Fruit fly (Drosophila melanogaster) whole organism, embryonic: ENCODE results near the gene SmD1.

Source experiments
- Abd-B ChIP-seq: fragments of 200-800 bp; sonication (Bioruptor generic); optimal IDR thresholded peaks from 2 replicates; lab custom pipeline; 2018; ENCODE audit warnings: missing biosample characterization, mild to moderate bottlenecking, missing genetic modification characterization, moderate library complexity
- CG10274 ChIP-seq: fragments of 200-800 bp; sonication (Bioruptor generic); optimal IDR thresholded peaks from 3 replicates; lab custom pipeline; 2017; ENCODE audit warnings: missing biosample characterization, mild to moderate bottlenecking, missing genetic modification characterization
- CG10366 ChIP-seq: fragments of 200-800 bp; sonication (Bioruptor generic); IDR thresholded peaks from 2 replicates; pipeline ENCODE4 v1.3.6; 2022; ENCODE audit warnings: missing biosample characterization, missing genetic modification characterization
- CG11504 ChIP-seq: fragments of 200-800 bp; sonication (Bioruptor generic); optimal IDR thresholded peaks from 3 replicates; lab custom pipeline; 2019; ENCODE audit warnings: missing biosample characterization, mild to moderate bottlenecking, missing genetic modification characterization, moderate library complexity
- CG12071 ChIP-seq: fragments of 200-800 bp; sonication (Bioruptor generic); optimal IDR thresholded peaks from 3 replicates; lab custom pipeline; 2018; ENCODE audit warnings: missing biosample characterization, mild to moderate bottlenecking, missing genetic modification characterization
- CG12299 ChIP-seq: fragments of 200-800 bp; sonication (Bioruptor generic); optimal IDR thresholded peaks from 2 replicates; lab custom pipeline; 2018; ENCODE audit warnings: missing biosample characterization, mild to moderate bottlenecking, missing genetic modification characterization
- CG13775 ChIP-seq: fragments of 200-800 bp; sonication (Bioruptor generic); optimal IDR thresholded peaks from 3 replicates; lab custom pipeline; 2017; ENCODE audit warnings: missing biosample characterization, mild to moderate bottlenecking, missing genetic modification characterization
- CG14050 ChIP-seq: fragments of 200-800 bp; sonication (Bioruptor generic); IDR thresholded peaks from 3 replicates; pipeline ENCODE4 v1.3.6; 2022; ENCODE audit warnings: missing biosample characterization, missing genetic modification characterization
- CG14965 ChIP-seq: fragments of 200-800 bp; sonication (Bioruptor generic); optimal IDR thresholded peaks from 2 replicates; lab custom pipeline; 2016; ENCODE audit warnings: missing biosample characterization, missing genetic modification characterization, borderline replicate concordance
- CG16863 ChIP-seq: fragments of 200-800 bp; sonication (Bioruptor generic); optimal IDR thresholded peaks from 3 replicates; lab custom pipeline; 2016; ENCODE audit warnings: missing biosample characterization, missing genetic modification characterization
- CG1792 ChIP-seq: fragments of 200-800 bp; sonication (Bioruptor generic); optimal IDR thresholded peaks from 2 replicates; lab custom pipeline; 2016; ENCODE audit warnings: missing biosample characterization, missing genetic modification characterization
- CG18764 ChIP-seq: fragments of 200-800 bp; sonication (Bioruptor generic); optimal IDR thresholded peaks from 3 replicates; lab custom pipeline; 2016; ENCODE audit warnings: missing biosample characterization, missing genetic modification characterization
- CG2120 ChIP-seq: fragments of 200-800 bp; sonication (Bioruptor generic); optimal IDR thresholded peaks from 3 replicates; lab custom pipeline; 2016; ENCODE audit warnings: missing biosample characterization, missing genetic modification characterization
- CG32772 ChIP-seq: fragments of 200-800 bp; sonication (Bioruptor generic); IDR thresholded peaks from 2 replicates; pipeline ENCODE4 v1.3.6; 2022; ENCODE audit warnings: missing biosample characterization, missing genetic modification characterization
- CG34422 ChIP-seq: fragments of 200-800 bp; sonication (Bioruptor generic); IDR thresholded peaks from 3 replicates; pipeline ENCODE4 v1.3.6; 2022; ENCODE audit warnings: missing biosample characterization, missing genetic modification characterization
- CG4328 ChIP-seq: fragments of 200-800 bp; sonication (Bioruptor generic); optimal IDR thresholded peaks from 3 replicates; lab custom pipeline; 2017; ENCODE audit warnings: missing biosample characterization, missing genetic modification reagents, missing genetic modification characterization
- CG4617 ChIP-seq: fragments of 200-800 bp; sonication (Bioruptor generic); optimal IDR thresholded peaks from 3 replicates; lab custom pipeline; 2016; ENCODE audit warnings: missing biosample characterization, missing genetic modification characterization, borderline replicate concordance
- CG6854 ChIP-seq: fragments of 200-800 bp; sonication (Bioruptor generic); optimal IDR thresholded peaks from 3 replicates; lab custom pipeline; 2017; ENCODE audit warnings: missing biosample characterization, mild to moderate bottlenecking, missing genetic modification characterization
- CG9437 ChIP-seq: fragments of 200-800 bp; sonication (Bioruptor generic); optimal IDR thresholded peaks from 2 replicates; lab custom pipeline; 2018; ENCODE audit warnings: missing biosample characterization, mild to moderate bottlenecking, missing genetic modification characterization
- CG9727 ChIP-seq: fragments of 200-800 bp; sonication (Bioruptor generic); optimal IDR thresholded peaks from 3 replicates; lab custom pipeline; 2017; ENCODE audit warnings: missing biosample characterization, mild to moderate bottlenecking, missing genetic modification characterization
- CHES-1-like ChIP-seq: fragments of 200-800 bp; sonication (Bioruptor generic); optimal IDR thresholded peaks from 2 replicates; lab custom pipeline; 2016; ENCODE audit warnings: missing biosample characterization, missing genetic modification characterization
- D19A ChIP-seq: fragments of 200-800 bp; optimal IDR thresholded peaks from 3 replicates; lab custom pipeline; 2019; ENCODE audit warnings: missing biosample characterization, mild to moderate bottlenecking, missing genetic modification characterization, moderate library complexity
- Dbx ChIP-seq: fragments of 200-800 bp; sonication (Bioruptor generic); IDR thresholded peaks from 3 replicates; pipeline ENCODE4 v1.3.6; 2022; ENCODE audit warnings: missing biosample characterization, missing genetic modification characterization
- Drgx ChIP-seq: fragments of 200-800 bp; sonication (Bioruptor generic); IDR thresholded peaks from 2 replicates; pipeline ENCODE4 v1.3.6; 2022; ENCODE audit warnings: missing biosample characterization, missing genetic modification characterization
- HLHmδ ChIP-seq: fragments of 200-800 bp; sonication (Bioruptor generic); optimal IDR thresholded peaks from 2 replicates; lab custom pipeline; 2018; ENCODE audit warnings: missing biosample characterization, mild to moderate bottlenecking, missing genetic modification characterization, moderate library complexity
- MESR4 ChIP-seq: fragments of 200-800 bp; sonication (Bioruptor generic); optimal IDR thresholded peaks from 2 replicates; lab custom pipeline; 2018; ENCODE audit warnings: missing biosample characterization, mild to moderate bottlenecking, missing genetic modification characterization, moderate library complexity
- NK7.1 ChIP-seq: fragments of 200-800 bp; sonication (Bioruptor generic); optimal IDR thresholded peaks from 3 replicates; lab custom pipeline; 2016; ENCODE audit warnings: missing biosample characterization, missing genetic modification characterization
- Pdp1 ChIP-seq, 2 experiments: fragments of 200-800 bp; sonication (Bioruptor generic); optimal IDR thresholded peaks; 3 replicates each; lab custom pipeline; 2016; ENCODE audit warnings: missing biosample characterization in 2 of 2, missing genetic modification characterization in 2 of 2, mild to moderate bottlenecking in 1 of 2, moderate library complexity in 1 of 2
- Trl ChIP-seq, 3 experiments: fragments of >200 bp in 2 of 3; fragments of 200-800 bp in 1 of 3; sonication (Bioruptor generic) in 1 of 3; optimal IDR thresholded peaks; 2 replicates in 1 of 3; 3 replicates in 2 of 3; lab custom pipeline; 2016 to 2017; ENCODE audit warnings: missing biosample characterization in 1 of 3, missing genetic modification characterization in 1 of 3
- Vsx1 ChIP-seq: fragments of 200-800 bp; sonication (Bioruptor generic); optimal IDR thresholded peaks from 2 replicates; lab custom pipeline; 2017; ENCODE audit warnings: missing biosample characterization, mild to moderate bottlenecking, missing genetic modification characterization, missing genetic modification reagents
- Xbp1 ChIP-seq: fragments of 200-800 bp; sonication (Bioruptor generic); optimal IDR thresholded peaks from 3 replicates; lab custom pipeline; 2016; ENCODE audit warnings: missing biosample characterization, mild to moderate bottlenecking, missing genetic modification characterization
- Xrp1 ChIP-seq: fragments of 200-800 bp; sonication (Bioruptor generic); IDR thresholded peaks from 2 replicates; pipeline ENCODE4 v1.3.6; 2022; ENCODE audit warnings: missing biosample characterization, missing genetic modification characterization
- YL-1 ChIP-seq: fragments of 200-800 bp; sonication (Bioruptor generic); optimal IDR thresholded peaks from 3 replicates; lab custom pipeline; 2017; ENCODE audit warnings: missing biosample characterization, mild to moderate bottlenecking, missing genetic modification characterization
- bbx ChIP-seq: fragments of 200-800 bp; sonication (Bioruptor generic); IDR thresholded peaks from 2 replicates; pipeline ENCODE4 v1.3.6; 2022; ENCODE audit warnings: missing biosample characterization, missing genetic modification characterization; ENCODE audit not compliant: partially characterized antibody
- cas ChIP-seq: fragments of 200-800 bp; sonication (Bioruptor generic); IDR thresholded peaks from 2 replicates; pipeline ENCODE4 v1.3.6; 2022; ENCODE audit warnings: missing biosample characterization, missing genetic modification characterization
- emc ChIP-seq: fragments of 200-800 bp; sonication (Bioruptor generic); optimal IDR thresholded peaks from 2 replicates; lab custom pipeline; 2016; ENCODE audit warnings: missing biosample characterization, missing genetic modification characterization
- ems ChIP-seq: fragments of 200-800 bp; sonication (Bioruptor generic); optimal IDR thresholded peaks from 3 replicates; lab custom pipeline; 2016; ENCODE audit warnings: missing biosample characterization, missing genetic modification characterization
- fru ChIP-seq: fragments of >200 bp; optimal IDR thresholded peaks from 2 replicates; lab custom pipeline; 2017
- ham ChIP-seq: fragments of 200-800 bp; sonication (Bioruptor generic); IDR thresholded peaks from 2 replicates; pipeline ENCODE4 v1.3.6; 2022; ENCODE audit warnings: missing biosample characterization, missing genetic modification characterization
- hbn ChIP-seq: fragments of 200-800 bp; sonication (Bioruptor generic); IDR thresholded peaks from 2 replicates; pipeline ENCODE4 v1.3.6; 2022; ENCODE audit warnings: missing biosample characterization, missing genetic modification characterization; ENCODE audit not compliant: partially characterized antibody
- inv ChIP-seq: fragments of 200-800 bp; sonication (Bioruptor generic); IDR thresholded peaks from 2 replicates; pipeline ENCODE4 v1.3.6; 2022; ENCODE audit warnings: missing biosample characterization, missing genetic modification characterization; ENCODE audit not compliant: partially characterized antibody
- ken ChIP-seq: fragments of 200-800 bp; sonication (Bioruptor generic); IDR thresholded peaks from 3 replicates; pipeline ENCODE4 v1.3.6; 2022; ENCODE audit warnings: missing biosample characterization, missing genetic modification characterization
- lbe ChIP-seq: fragments of 200-800 bp; sonication (Bioruptor generic); optimal IDR thresholded peaks from 2 replicates; lab custom pipeline; 2016; ENCODE audit warnings: missing biosample characterization, mild to moderate bottlenecking, missing genetic modification characterization
- lilli ChIP-seq: fragments of 200-800 bp; sonication (Bioruptor generic); optimal IDR thresholded peaks from 3 replicates; lab custom pipeline; 2016; ENCODE audit warnings: missing biosample characterization, missing genetic modification characterization
- odd ChIP-seq: fragments of 200-800 bp; sonication (Bioruptor generic); optimal IDR thresholded peaks from 2 replicates; lab custom pipeline; 2017; ENCODE audit warnings: missing biosample characterization, mild to moderate bottlenecking, missing genetic modification characterization
- pzg ChIP-seq: fragments of 200-800 bp; sonication (Bioruptor generic); optimal IDR thresholded peaks from 3 replicates; lab custom pipeline; 2018; ENCODE audit warnings: missing biosample characterization, mild to moderate bottlenecking, missing genetic modification characterization, moderate library complexity
- sens ChIP-seq: fragments of 200-800 bp; sonication (Bioruptor generic); peaks from one replicate; lab custom pipeline; 2016; ENCODE audit warnings: missing biosample characterization, missing genetic modification characterization
- stwl ChIP-seq: fragments of 200-800 bp; sonication (Bioruptor generic); optimal IDR thresholded peaks from 3 replicates; lab custom pipeline; 2018; ENCODE audit warnings: missing biosample characterization, mild to moderate bottlenecking, missing genetic modification characterization, moderate library complexity
- trem ChIP-seq: fragments of 200-800 bp; optimal IDR thresholded peaks from 3 replicates; lab custom pipeline; 2019; ENCODE audit warnings: missing biosample characterization, mild to moderate bottlenecking, missing genetic modification characterization, moderate library complexity
- unc-4 ChIP-seq: fragments of 200-800 bp; sonication (Bioruptor generic); IDR thresholded peaks from 2 replicates; pipeline ENCODE4 v1.3.6; 2022; ENCODE audit warnings: missing biosample characterization, missing genetic modification characterization; ENCODE audit not compliant: partially characterized antibody
- vvl ChIP-seq: fragments of 200-800 bp; sonication (Bioruptor generic); IDR thresholded peaks from 2 replicates; pipeline ENCODE4 v1.3.6; 2022; ENCODE audit warnings: missing biosample characterization, missing genetic modification characterization

Gene SmD1

DNA sequence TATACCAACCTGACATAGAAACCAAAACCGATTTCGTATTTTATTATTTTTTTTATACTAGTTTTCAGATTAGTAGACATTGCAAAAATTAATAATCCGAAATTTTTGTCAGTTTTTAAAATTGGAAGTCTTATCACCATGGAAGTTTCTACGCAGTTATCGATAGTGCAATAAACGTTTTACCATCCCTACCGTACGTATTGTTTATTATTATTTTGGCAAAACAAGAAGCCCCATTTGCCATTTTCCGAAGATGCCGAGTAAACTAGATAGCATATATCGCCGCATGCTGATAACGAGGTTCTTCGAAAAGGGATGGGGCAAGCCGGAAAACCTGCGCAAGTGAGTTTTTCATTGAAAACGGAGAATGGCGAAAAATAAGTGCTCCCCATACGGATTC is 7.2 kb upstream of the SmD1 start, which contains the start of gene CG32112 (continued):
- TF ChIP-seq CG10366 (GFP tag; lab: Robert Waterston, UW): no peak
- TF ChIP-seq CG12299: no peak
- no peak for TF ChIP-seq CG32772 (GFP tag; lab: Robert Waterston, UW)
- TF ChIP-seq Vsx1 (GFP tag; lab: Kevin White, UChicago): no peak
- TF ChIP-seq CG2120 (GFP tag; lab: Kevin White, UChicago): peak; percentile 35
- TF ChIP-seq odd (GFP tag; lab: Kevin White, UChicago): no peak
- peak; percentile 66 for TF ChIP-seq hbn (GFP tag; lab: Robert Waterston, UW)
- no peak for TF ChIP-seq CG12071 (GFP tag; lab: Kevin White, UChicago)
- TF ChIP-seq MESR4 (GFP tag; lab: Kevin White, UChicago): peak; percentile 47
- TF ChIP-seq trem (tag; lab: Kevin White, UChicago): peak; percentile 45
- no peak for TF ChIP-seq CG14965 (GFP tag; lab: Kevin White, UChicago)
- peak; percentile 57 for TF ChIP-seq YL-1
- no peak for TF ChIP-seq CG11504 (tag; lab: Kevin White, UChicago)
- TF ChIP-seq CG34422: peak; percentile 59; the same call in 1 of the 3 replicates
- TF ChIP-seq HLHmδ: no peak
- TF ChIP-seq Trl (optimal IDR thresholded peaks at IDR 0.05; lab: Kevin White, UChicago): no peak
- TF ChIP-seq Trl (GFP tag; optimal IDR thresholded peaks at IDR 0.05; lab: Kevin White, UChicago): no peak
- no peak for TF ChIP-seq CG6854
- peak; percentile 58 for TF ChIP-seq bbx (GFP tag; lab: Robert Waterston, UW)
- TF ChIP-seq CG9727: no peak
- TF ChIP-seq Drgx (GFP tag; lab: Robert Waterston, UW): no peak
- no peak for TF ChIP-seq cas (GFP tag; lab: Robert Waterston, UW)
- peak in 1 of 2 experiments; percentile 94 for TF ChIP-seq Pdp1 (GFP tag; optimal IDR thresholded peaks at IDR 0.05; lab: Kevin White, UChicago)
- TF ChIP-seq vvl: no peak
- no peak for TF ChIP-seq CG4328
- no peak for TF ChIP-seq ham
- TF ChIP-seq CG13775 (GFP tag; lab: Kevin White, UChicago): no peak
- TF ChIP-seq CG10274 (GFP tag; lab: Kevin White, UChicago): no peak
- peak; percentile 36 for TF ChIP-seq CG18764 (GFP tag; lab: Kevin White, UChicago)
- TF ChIP-seq CG4617 (GFP tag; lab: Kevin White, UChicago): peak; percentile 50
- TF ChIP-seq pzg (GFP tag; lab: Kevin White, UChicago): peak; percentile 54
- peak; percentile 57 for TF ChIP-seq lbe (GFP tag; lab: Kevin White, UChicago)
- peak; percentile 74 for TF ChIP-seq unc-4 (GFP tag; lab: Robert Waterston, UW)
- TF ChIP-seq Abd-B (GFP tag; lab: Kevin White, UChicago): no peak
- TF ChIP-seq CG9437 (GFP tag; lab: Kevin White, UChicago): peak; percentile 86
- TF ChIP-seq sens (GFP tag; lab: Kevin White, UChicago): peak; percentile 81
- TF ChIP-seq ems (GFP tag; lab: Kevin White, UChicago): no peak
- TF ChIP-seq Xbp1 (GFP tag; lab: Kevin White, UChicago): no peak
- TF ChIP-seq inv (GFP tag; lab: Robert Waterston, UW): 0 out of 2 replicates have a peak, but pooled peaks have one; percentile 17
- TF ChIP-seq CG14050 (GFP tag; lab: Robert Waterston, UW): no peak
- no peak for TF ChIP-seq emc (GFP tag; lab: Kevin White, UChicago)
- TF ChIP-seq ken (GFP tag; lab: Robert Waterston, UW): no peak
- no peak for TF ChIP-seq fru (lab: Kevin White, UChicago)
- TF ChIP-seq Dbx (GFP tag; lab: Robert Waterston, UW): 0 out of 3 replicates have a peak, but pooled peaks have one; percentile 7
- TF ChIP-seq NK7.1: no peak
- peak; percentile 11; the same call in 1 of the 2 replicates for TF ChIP-seq Xrp1 (GFP tag; lab: Robert Waterston, UW)
- TF ChIP-seq lilli: peak; percentile 52
- peak; percentile 69 for TF ChIP-seq stwl (tag; lab: Kevin White, UChicago)
- TF ChIP-seq CHES-1-like (GFP tag; lab: Kevin White, UChicago): peak; percentile 19
- peak; percentile 8 for TF ChIP-seq CG1792
- TF ChIP-seq D19A (tag; lab: Kevin White, UChicago): peak; percentile 13
- no peak for TF ChIP-seq CG16863 (GFP tag; lab: Kevin White, UChicago)
